Worm (Caenorhabditis elegans) whole organism, midembryonic: ENCODE data around the gene klp-18.

Source experiments
- T22C8.4 ChIP-seq: fragments of 200-800 bp; sonication (Bioruptor generic); IDR thresholded peaks from 2 replicates; pipeline ENCODE4 v1.3.6; 2022; ENCODE audit warnings: missing genetic modification characterization, missing compliant biosample characterization
- flt-1 ChIP-seq: fragments of 200-800 bp; sonication (Bioruptor generic); IDR thresholded peaks from 2 replicates; pipeline ENCODE4 v1.3.6; 2022; ENCODE audit warnings: missing genetic modification characterization, missing compliant biosample characterization
- med-1 ChIP-seq: sonication (generic microtip); optimal IDR thresholded peaks from 2 replicates; lab custom pipeline; 2017; ENCODE audit warnings: missing genetic modification characterization, mild to moderate bottlenecking, missing compliant biosample characterization, antibody characterized with exemption, missing genetic modification reagents; ENCODE audit not compliant: insufficient read depth
- tab-1 ChIP-seq: fragments of 200-800 bp; sonication (Bioruptor generic); IDR thresholded peaks from 2 replicates; pipeline ENCODE4 v1.3.6; 2022; ENCODE audit warnings: missing genetic modification characterization, missing compliant biosample characterization

- TF ChIP-seq flt-1 (no peak), tab-1 (GFP tag; lab: Robert Waterston, UW) (no peak), med-1 (GFP tag; lab: Kevin White, UChicago) (no peak), T22C8.4 (GFP tag; lab: Robert Waterston, UW) (no peak)
Observed at ce11 chrIV:7003323-7003722, 36.7 kb upstream of the klp-18 start, which contains the start of gene cht-3.
